Worm (Caenorhabditis elegans) whole organism, L1 larva: ENCODE results near the gene itsn-1.

Experiments used
- aly-2 ChIP-seq: fragments of 150-350 bp; optimal IDR thresholded peaks from 2 replicates; lab custom pipeline; 2014; ENCODE audit warnings: missing biosample characterization, missing genetic modification characterization
- ama-1 ChIP-seq: fragments of 150-350 bp; optimal IDR thresholded peaks from 2 replicates; lab custom pipeline; 2014
- ceh-88 ChIP-seq: fragments of 200-800 bp; sonication (Bioruptor generic); IDR thresholded peaks from 2 replicates; pipeline ENCODE4 v1.3.6; 2022; ENCODE audit warnings: missing genetic modification characterization, missing compliant biosample characterization
- hpl-2 ChIP-seq: fragments of 150-350 bp; optimal IDR thresholded peaks from 2 replicates; lab custom pipeline; 2014; ENCODE audit warnings: missing biosample characterization, missing genetic modification reagents, missing genetic modification characterization
- lin-13 ChIP-seq: fragments of 150-350 bp; optimal IDR thresholded peaks from 2 replicates; lab custom pipeline; 2014; ENCODE audit warnings: missing biosample characterization, missing genetic modification reagents, missing genetic modification characterization
- lsy-2 ChIP-seq, 2 experiments: fragments of 150-350 bp; optimal IDR thresholded peaks; 2 replicates each; lab custom pipeline; 2014; ENCODE audit warnings: missing biosample characterization in 2 of 2, missing genetic modification characterization in 2 of 2
- pqm-1 ChIP-seq: sonication (generic microtip); optimal IDR thresholded peaks from 3 replicates; lab custom pipeline; 2017; ENCODE audit warnings: missing biosample characterization, missing genetic modification characterization
- unc-62 ChIP-seq: fragments of 150-350 bp; optimal IDR thresholded peaks from 2 replicates; lab custom pipeline; 2014; ENCODE audit warnings: missing biosample characterization, missing genetic modification reagents, missing genetic modification characterization
- vab-15 ChIP-seq: sonication (generic microtip); optimal IDR thresholded peaks from 2 replicates; lab custom pipeline; 2017; ENCODE audit warnings: missing genotype, mild to moderate bottlenecking, missing genetic modification characterization, missing compliant biosample characterization

ce11 chrIV:17093701-17094100 lies 25.8 kb upstream of the itsn-1 start, which contains the start of gene Y116A8C.29:
- TF ChIP-seq pqm-1 (tag; lab: Kevin White, UChicago) (no peak), ama-1 (lab: Kevin White, UChicago) (no peak), aly-2 (no peak), lin-13 (GFP tag; lab: Kevin White, UChicago) (no peak), vab-15 (tag; lab: Kevin White, UChicago) (no peak), lsy-2 (tag; optimal IDR thresholded peaks at IDR 0.05; lab: Kevin White, UChicago) (no peak), hpl-2 (no peak), ceh-88 (GFP tag; lab: Robert Waterston, UW) (no peak), unc-62 (GFP tag; lab: Kevin White, UChicago) (no peak)
